Worm (Caenorhabditis elegans): Measurements from ENCODE around the gene arrd-8.

DNA sequence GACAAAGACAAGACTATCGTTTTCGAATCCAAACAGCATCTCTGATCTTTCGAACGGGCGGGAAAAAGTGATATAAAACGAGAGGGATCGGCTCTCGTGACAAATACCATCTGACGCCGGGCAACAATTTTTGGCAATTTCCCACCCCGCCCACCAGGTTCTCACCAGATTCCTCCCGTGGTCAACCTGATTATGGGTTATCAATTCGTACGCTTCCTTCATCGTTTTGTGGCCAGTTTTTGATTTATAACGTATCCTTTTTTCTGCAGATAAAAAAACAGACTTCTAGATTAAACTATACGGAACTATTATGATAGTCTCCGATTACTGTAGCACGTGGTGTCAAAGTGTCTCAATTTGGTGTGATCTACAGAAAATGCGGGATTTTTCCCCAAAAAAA, 12.0 kb upstream of the arrd-8 start:
- TF ChIP-seq W03F9.2 (tag; optimal IDR thresholded peaks at IDR 0.05) = no peak
- no peak for TF ChIP-seq him-1 (tag; optimal IDR thresholded peaks at IDR 0.05)

Data from whole organism, L4/young adult.